Worm (Caenorhabditis elegans) whole organism, L3 larva: Measurements from ENCODE around the gene efl-1.

Experiments used
- elt-2 ChIP-seq: sonication (generic microtip); optimal IDR thresholded peaks from 2 replicates; lab custom pipeline; 2016; ENCODE audit warnings: missing genetic modification reagents, mild to moderate bottlenecking, missing genetic modification characterization, missing compliant biosample characterization
- fkh-2 ChIP-seq: fragments of 150-350 bp; optimal IDR thresholded peaks from 2 replicates; lab custom pipeline; 2014; ENCODE audit warnings: missing biosample characterization, missing genetic modification reagents, missing genetic modification characterization
- lin-39 ChIP-seq: fragments of 150-350 bp; optimal IDR thresholded peaks from 2 replicates; lab custom pipeline; 2018; ENCODE audit warnings: missing biosample characterization, missing genetic modification reagents, missing genetic modification characterization
- nfya-1 ChIP-seq: sonication (generic microtip); optimal IDR thresholded peaks from 2 replicates; lab custom pipeline; 2017; ENCODE audit warnings: missing genetic modification characterization, mild to moderate bottlenecking, missing compliant biosample characterization, antibody characterized with exemption, moderate library complexity; ENCODE audit not compliant: insufficient read depth
- nhr-12 ChIP-seq: fragments of 150-350 bp; optimal IDR thresholded peaks from 2 replicates; lab custom pipeline; 2014; ENCODE audit warnings: missing biosample characterization, missing genetic modification characterization
- nhr-76 ChIP-seq: fragments of 150-350 bp; sonication (generic microtip); optimal IDR thresholded peaks from 5 replicates; lab custom pipeline; 2014; ENCODE audit warnings: missing biosample characterization, missing genetic modification characterization
- nhr-77 ChIP-seq: fragments of 150-350 bp; optimal IDR thresholded peaks from 2 replicates; lab custom pipeline; 2014; ENCODE audit warnings: missing biosample characterization, missing genetic modification characterization
- pha-4 ChIP-seq: fragments of 150-350 bp; optimal IDR thresholded peaks from 2 replicates; lab custom pipeline; 2014; ENCODE audit warnings: missing biosample characterization, missing genetic modification reagents, missing genetic modification characterization
- snpc-4 ChIP-seq: fragments of 150-350 bp; optimal IDR thresholded peaks from 2 replicates; lab custom pipeline; 2014; ENCODE audit warnings: missing biosample characterization, missing genetic modification characterization

ce11 chrV:16916079-16916478, 49.4 kb downstream of the efl-1 start, which contains the start of gene F09C6.10:
- TF ChIP-seq elt-2 (tag; lab: Kevin White, UChicago) (no peak), fkh-2 (tag; lab: Kevin White, UChicago) (no peak), nhr-77 (no peak), snpc-4 (no peak), lin-39 (tag; lab: Kevin White, UChicago) (no peak), nhr-12 (tag; lab: Kevin White, UChicago) (no peak), nhr-76 (tag; lab: Kevin White, UChicago) (no peak), nfya-1 (no peak), pha-4 (no peak)
